Worm (Caenorhabditis elegans): Measurements from ENCODE around the gene B0336.7.

B0336.7 gene

DNA sequence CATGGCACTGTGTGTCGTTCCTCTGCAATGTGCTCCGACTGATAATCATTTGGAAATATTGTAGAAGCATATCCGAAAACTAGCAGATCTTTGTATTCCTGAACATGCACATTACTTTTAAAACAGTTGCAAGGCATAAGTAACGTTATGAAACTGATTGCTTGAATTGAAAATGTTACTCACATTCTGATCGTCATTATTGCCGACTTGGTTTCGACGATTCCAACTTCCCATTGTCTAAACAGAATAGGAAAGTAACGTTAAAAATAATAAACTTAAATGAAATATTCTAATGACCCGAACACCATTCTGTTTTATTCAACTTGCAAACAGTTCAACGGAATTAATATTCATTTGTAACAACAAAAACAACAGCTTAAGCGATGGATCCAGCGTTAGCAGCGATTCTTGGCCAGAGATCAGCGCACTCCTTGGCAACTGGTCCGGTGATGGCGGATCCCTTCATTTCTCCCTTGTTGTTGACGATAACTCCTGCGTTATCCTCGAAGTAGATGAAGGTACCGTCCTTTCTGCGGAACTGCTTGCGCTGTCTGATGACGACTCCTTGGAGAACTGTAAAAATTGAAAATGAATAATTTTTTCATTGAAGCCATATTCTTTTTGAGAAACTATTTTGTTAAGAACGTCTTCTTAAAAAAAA, 8.2 kb upstream of the B0336.7 start, which contains the start of gene swp-1:
TSS of gene swp-1 (minus strand) at position 298 of the 661 bp plus-strand sequence.
- TF ChIP-seq lsy-2 (tag; optimal IDR thresholded peaks at IDR 0.05) = no peak
- TF ChIP-seq M03D4.4 (tag; optimal IDR thresholded peaks at IDR 0.05) = no peak
- no peak for TF ChIP-seq lin-13 (tag; optimal IDR thresholded peaks at IDR 0.05)
- no peak for TF ChIP-seq flh-1 (GFP tag; optimal IDR thresholded peaks at IDR 0.05)
- TF ChIP-seq bed-3 (GFP tag; optimal IDR thresholded peaks at IDR 0.05) = no peak
- TF ChIP-seq unc-120 (tag; optimal IDR thresholded peaks at IDR 0.05; ENCODE audit: poor library complexity, severe bottlenecking) = no peak
- TF ChIP-seq zip-8 (tag; optimal IDR thresholded peaks at IDR 0.05) = no peak
- TF ChIP-seq nhr-28 (tag; optimal IDR thresholded peaks at IDR 0.05) = no peak
- no peak for TF ChIP-seq mls-2 (tag; optimal IDR thresholded peaks at IDR 0.05)
- TF ChIP-seq nhr-76 (tag; optimal IDR thresholded peaks at IDR 0.05) = no peak
- TF ChIP-seq mep-1 (tag; optimal IDR thresholded peaks at IDR 0.05) = no peak
- no peak for TF ChIP-seq nhr-237 (tag; optimal IDR thresholded peaks at IDR 0.05)
- TF ChIP-seq cnd-1 (tag; optimal IDR thresholded peaks at IDR 0.05) = no peak
- TF ChIP-seq blmp-1 (tag; optimal IDR thresholded peaks at IDR 0.05) = no peak
- no peak for TF ChIP-seq sptf-1 (tag; optimal IDR thresholded peaks at IDR 0.05)
- no peak for TF ChIP-seq ceh-39 (tag; optimal IDR thresholded peaks at IDR 0.05)
- no peak for TF ChIP-seq snpc-4 (tag; optimal IDR thresholded peaks at IDR 0.05)

- TF ChIP-seq unc-39 (tag; optimal IDR thresholded peaks at IDR 0.05) (no peak), lin-32 (GFP tag; optimal IDR thresholded peaks at IDR 0.05) (no peak), mls-2 (tag; optimal IDR thresholded peaks at IDR 0.05) (no peak), drap-1 (GFP tag; optimal IDR thresholded peaks at IDR 0.05) (no peak), sptf-1 (tag; optimal IDR thresholded peaks at IDR 0.05) (no peak), nhr-28 (tag; optimal IDR thresholded peaks at IDR 0.05) (no peak), nhr-2 (tag; optimal IDR thresholded peaks at IDR 0.05) (no peak), unc-62 (GFP tag; optimal IDR thresholded peaks at IDR 0.05) (no peak), ces-1 (GFP tag; optimal IDR thresholded peaks at IDR 0.05) (no peak), nhr-76 (tag; optimal IDR thresholded peaks at IDR 0.05) (no peak), mep-1 (tag; optimal IDR thresholded peaks at IDR 0.05) (no peak), elt-1 (tag; optimal IDR thresholded peaks at IDR 0.05; ENCODE audit: borderline replicate concordance, insufficient read depth) (no peak), pha-4 (tag; optimal IDR thresholded peaks at IDR 0.05) (no peak), tbx-8 (GFP tag; optimal IDR thresholded peaks at IDR 0.05) (no peak), elt-3 (tag; optimal IDR thresholded peaks at IDR 0.05) (no peak), zip-8 (tag; optimal IDR thresholded peaks at IDR 0.05) (no peak), nhr-237 (tag; optimal IDR thresholded peaks at IDR 0.05) (no peak), sem-2 (GFP tag; optimal IDR thresholded peaks at IDR 0.05) (no peak), ham-2 (GFP tag; optimal IDR thresholded peaks at IDR 0.05) (no peak)
These were observed 4.3 kb upstream of the B0336.7 start for ce11 chrIII:5701491-5701890.

DNA sequence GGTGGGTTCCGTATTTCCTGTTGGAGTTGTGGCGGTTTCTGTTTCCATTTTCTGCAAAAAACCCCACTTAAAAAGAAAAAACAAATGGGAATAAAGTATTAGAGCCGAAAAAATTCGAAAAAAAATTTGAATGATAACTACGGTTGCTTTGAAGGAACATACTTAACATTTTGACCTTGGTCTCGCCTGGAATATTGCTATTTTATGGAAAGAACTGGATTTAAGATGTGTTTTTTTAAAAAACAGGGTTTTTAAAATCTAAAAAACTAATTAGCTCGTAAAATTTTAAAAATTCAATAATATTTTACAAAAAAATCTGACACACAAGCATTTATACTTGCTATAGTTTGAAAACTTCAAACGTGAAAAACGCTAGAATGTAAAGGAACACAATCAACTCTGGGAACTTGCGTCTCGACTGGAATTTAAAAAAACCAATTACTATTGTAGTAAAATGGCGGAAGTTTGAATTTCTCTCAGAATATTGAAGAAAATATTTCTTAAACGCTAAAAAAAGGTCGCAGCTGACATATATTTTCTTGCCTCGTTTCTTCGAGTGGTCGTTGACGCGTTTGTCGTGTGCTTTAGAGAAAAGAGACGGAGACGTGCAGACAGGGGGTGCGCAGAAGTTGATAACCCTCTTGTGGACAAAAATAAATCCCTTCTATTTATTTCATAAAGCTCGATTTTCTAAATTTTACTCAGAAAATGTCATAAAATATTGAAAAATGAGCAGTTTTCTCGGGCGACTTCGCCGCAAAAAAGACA, 981 bp upstream of the B0336.7 start, which contains the start of the genes lgg-3 and rgs-5:
TSS of gene lgg-3 (minus strand) at position 51 of the 768 bp plus-strand sequence.
TSS of gene rgs-5 (plus strand) at position 593 of the 768 bp plus-strand sequence.
- TF ChIP-seq mep-1 (tag; optimal IDR thresholded peaks at IDR 0.05) (peak; percentile 64), M03D4.4 (tag; optimal IDR thresholded peaks at IDR 0.05) (no peak), pha-4 (tag; optimal IDR thresholded peaks at IDR 0.05) (no peak), snpc-4 (tag; optimal IDR thresholded peaks at IDR 0.05) (no peak), lsy-2 (tag; optimal IDR thresholded peaks at IDR 0.05) (peak; percentile 31), lin-13 (tag; optimal IDR thresholded peaks at IDR 0.05) (no peak), elt-3 (tag; optimal IDR thresholded peaks at IDR 0.05) (no peak), drap-1 (GFP tag; optimal IDR thresholded peaks at IDR 0.05) (no peak), hlh-1 (tag; optimal IDR thresholded peaks at IDR 0.05) (peak; percentile 34), ceh-83 (GFP tag; optimal IDR thresholded peaks at IDR 0.05) (no peak), cnd-1 (tag; optimal IDR thresholded peaks at IDR 0.05) (no peak), ces-1 (GFP tag; optimal IDR thresholded peaks at IDR 0.05) (peak; percentile 34)

DNA sequence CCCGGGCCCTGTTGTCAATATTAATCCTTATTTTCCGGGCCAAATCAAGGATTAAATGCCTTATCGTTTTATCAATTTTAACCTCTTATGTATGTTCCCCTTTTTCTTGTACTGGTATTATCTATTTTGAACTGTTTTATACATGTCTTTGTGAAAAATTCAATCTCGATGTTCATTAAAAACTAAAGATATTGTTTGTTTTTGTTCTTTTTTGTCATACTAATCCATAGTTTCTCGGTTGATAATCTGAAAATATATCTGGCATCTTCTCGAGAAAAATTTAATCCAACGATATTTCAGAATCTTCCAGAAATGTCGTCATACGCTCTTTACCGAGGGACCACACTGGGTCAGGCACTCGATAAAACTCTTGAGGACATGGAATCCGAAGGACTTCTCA, 3.4 kb downstream of the B0336.7 start, which contains the start of gene B0336.13:
TSS of gene B0336.13 (plus strand) at position 301 of the 400 bp plus-strand sequence.
- TF ChIP-seq nhr-12 (tag; optimal IDR thresholded peaks at IDR 0.05) (no peak), bed-3 (GFP tag; optimal IDR thresholded peaks at IDR 0.05) (no peak), cnd-1 (tag; optimal IDR thresholded peaks at IDR 0.05) (no peak), ceh-43 (GFP tag; optimal IDR thresholded peaks at IDR 0.05) (no peak), mls-2 (tag; optimal IDR thresholded peaks at IDR 0.05) (no peak), mab-5 (tag; optimal IDR thresholded peaks at IDR 0.05) (no peak), blmp-1 (tag; optimal IDR thresholded peaks at IDR 0.05) (no peak), M03D4.4 (tag; optimal IDR thresholded peaks at IDR 0.05) (no peak), elt-1 (tag; optimal IDR thresholded peaks at IDR 0.05; ENCODE audit: borderline replicate concordance, insufficient read depth) (no peak), hlh-1 (tag; optimal IDR thresholded peaks at IDR 0.05) (no peak), nhr-237 (tag; optimal IDR thresholded peaks at IDR 0.05) (no peak), lin-13 (tag; optimal IDR thresholded peaks at IDR 0.05) (no peak)
